Worm (Caenorhabditis elegans): ENCODE measurements around the gene srh-277.

The srh-277 gene

ce11 chrV:16183357-16183756 is 339 bp downstream of the srh-277 start, which contains the start of gene srz-14:
Gene srz-14, plus strand, starts transcription at chrV:16183657.
- TF ChIP-seq ceh-13 (GFP tag; optimal IDR thresholded peaks at IDR 0.05) (no peak), tra-4 (tag; optimal IDR thresholded peaks at IDR 0.05) (no peak), ets-7 (tag; optimal IDR thresholded peaks at IDR 0.05) (no peak), hmbx-1 (tag; optimal IDR thresholded peaks at IDR 0.05) (no peak), ceh-36 (tag; optimal IDR thresholded peaks at IDR 0.05) (no peak), aly-1 (tag; optimal IDR thresholded peaks at IDR 0.05) (no peak), pes-1 (GFP tag; IDR thresholded peaks at IDR 0.05) (no peak), hmg-4 (GFP tag; optimal IDR thresholded peaks at IDR 0.05) (no peak), B0310.2 (tag; optimal IDR thresholded peaks at IDR 0.05) (no peak), flt-1 (GFP tag; IDR thresholded peaks at IDR 0.05) (no peak), tbx-11 (GFP tag; IDR thresholded peaks at IDR 0.05) (no peak)

DNA sequence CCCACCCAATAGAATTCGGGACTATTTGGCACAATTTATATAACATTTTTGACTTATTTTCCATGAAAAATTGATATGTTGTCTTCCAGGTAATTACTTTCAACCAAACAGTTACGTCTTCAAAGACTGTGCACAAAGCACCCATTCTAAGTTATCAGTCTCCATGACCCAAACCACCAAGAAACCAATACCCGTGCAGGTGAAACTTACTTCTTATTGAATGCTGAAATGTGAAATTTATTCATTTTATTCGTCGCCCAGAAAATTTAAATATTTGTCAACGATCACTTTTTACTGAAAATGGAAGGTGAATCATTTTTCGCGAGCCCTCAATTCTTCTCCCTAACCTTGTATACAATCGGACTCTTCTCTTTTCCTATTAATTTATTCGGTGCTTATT is 7.5 kb downstream of the srh-277 start, which contains the start of gene srh-281:
Gene srh-281 (plus strand): TSS at position 301 of the 400 bp plus-strand sequence.
- TF ChIP-seq aly-1 (tag; optimal IDR thresholded peaks at IDR 0.05) (no peak), tbx-11 (GFP tag; IDR thresholded peaks at IDR 0.05) (no peak)

ce11 chrV:16192114-16192513 is 9.1 kb downstream of the srh-277 start, which contains the start of gene srh-279:
Gene srh-279, plus strand, starts transcription at chrV:16192414.
- TF ChIP-seq hmg-4 (GFP tag; optimal IDR thresholded peaks at IDR 0.05) (no peak), tra-4 (tag; optimal IDR thresholded peaks at IDR 0.05) (no peak), sea-1 (GFP tag; conservative IDR thresholded peaks at IDR 0.05) (no peak), pes-1 (GFP tag; IDR thresholded peaks at IDR 0.05) (no peak), hmbx-1 (tag; optimal IDR thresholded peaks at IDR 0.05) (no peak), tbx-37 (GFP tag; conservative IDR thresholded peaks at IDR 0.05) (no peak), B0310.2 (tag; optimal IDR thresholded peaks at IDR 0.05) (no peak)

DNA sequence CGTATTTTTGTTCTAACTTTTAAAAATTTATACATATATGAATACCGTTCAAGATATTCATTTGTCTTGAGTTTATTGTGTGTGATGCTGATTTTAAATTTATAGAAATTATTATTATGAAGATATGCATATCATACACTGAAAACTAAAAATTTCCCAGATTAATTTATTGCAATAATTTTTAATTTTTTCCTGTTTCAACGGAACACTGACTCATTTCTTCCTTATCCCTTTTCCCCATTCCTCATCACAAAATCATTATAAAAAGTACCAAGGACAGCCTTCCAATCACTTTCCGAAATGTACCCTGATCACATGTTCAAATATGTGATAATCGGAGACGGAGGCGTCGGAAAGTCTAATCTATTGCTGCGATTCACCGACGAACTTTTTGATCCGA is 11.6 kb downstream of the srh-277 start, which contains the start of gene rabr-4:
Gene rabr-4 (plus strand): TSS at position 301 of the 400 bp plus-strand sequence.
- TF ChIP-seq B0310.2 (tag; optimal IDR thresholded peaks at IDR 0.05) = no peak
- TF ChIP-seq tra-4 (tag; optimal IDR thresholded peaks at IDR 0.05) = no peak
- no peak for TF ChIP-seq hmbx-1 (tag; optimal IDR thresholded peaks at IDR 0.05)
- TF ChIP-seq ets-7 (tag; optimal IDR thresholded peaks at IDR 0.05) = no peak
- no peak for TF ChIP-seq flt-1 (GFP tag; IDR thresholded peaks at IDR 0.05)

- TF ChIP-seq ets-7 (tag; optimal IDR thresholded peaks at IDR 0.05) (no peak), B0310.2 (tag; optimal IDR thresholded peaks at IDR 0.05) (no peak), F13C5.2 (tag; optimal IDR thresholded peaks at IDR 0.05) (no peak), ceh-13 (GFP tag; optimal IDR thresholded peaks at IDR 0.05) (no peak), aly-1 (tag; optimal IDR thresholded peaks at IDR 0.05) (no peak), hmbx-1 (tag; optimal IDR thresholded peaks at IDR 0.05) (no peak), hnd-1 (tag; optimal IDR thresholded peaks at IDR 0.05) (no peak), ceh-36 (tag; optimal IDR thresholded peaks at IDR 0.05) (no peak), flt-1 (GFP tag; IDR thresholded peaks at IDR 0.05) (no peak)
Observed at ce11 chrV:16195379-16195778, 12.4 kb downstream of the srh-277 start, which contains the start of gene rabr-3. Gene rabr-3, plus strand, starts transcription at chrV:16195679.

ce11 chrV:16198016-16198415 is 15.0 kb downstream of the srh-277 start, which contains the start of gene F11A5.5:
Gene F11A5.5, plus strand, starts transcription at chrV:16198316.
- no peak for TF ChIP-seq hmbx-1 (tag; optimal IDR thresholded peaks at IDR 0.05)
- no peak for TF ChIP-seq pes-1 (GFP tag; IDR thresholded peaks at IDR 0.05)
- TF ChIP-seq hmg-4 (GFP tag; optimal IDR thresholded peaks at IDR 0.05) = no peak
- no peak for TF ChIP-seq hnd-1 (tag; optimal IDR thresholded peaks at IDR 0.05)
- no peak for TF ChIP-seq flt-1 (GFP tag; IDR thresholded peaks at IDR 0.05)
- no peak for TF ChIP-seq ceh-36 (tag; optimal IDR thresholded peaks at IDR 0.05)
- TF ChIP-seq sea-1 (GFP tag; conservative IDR thresholded peaks at IDR 0.05) = no peak
- no peak for TF ChIP-seq ama-1 (optimal IDR thresholded peaks at IDR 0.05)
- TF ChIP-seq tbx-11 (GFP tag; IDR thresholded peaks at IDR 0.05) = no peak
- no peak for TF ChIP-seq tbx-37 (GFP tag; conservative IDR thresholded peaks at IDR 0.05)
- no peak for TF ChIP-seq ceh-13 (GFP tag; optimal IDR thresholded peaks at IDR 0.05)
- no peak for TF ChIP-seq F13C5.2 (tag; optimal IDR thresholded peaks at IDR 0.05)
- TF ChIP-seq scrt-1 (GFP tag; IDR thresholded peaks at IDR 0.05) = no peak
- no peak for TF ChIP-seq ets-7 (tag; optimal IDR thresholded peaks at IDR 0.05)
- no peak for TF ChIP-seq aly-1 (tag; optimal IDR thresholded peaks at IDR 0.05)
- no peak for TF ChIP-seq B0310.2 (tag; optimal IDR thresholded peaks at IDR 0.05)
- TF ChIP-seq tra-4 (tag; optimal IDR thresholded peaks at IDR 0.05) = no peak

DNA sequence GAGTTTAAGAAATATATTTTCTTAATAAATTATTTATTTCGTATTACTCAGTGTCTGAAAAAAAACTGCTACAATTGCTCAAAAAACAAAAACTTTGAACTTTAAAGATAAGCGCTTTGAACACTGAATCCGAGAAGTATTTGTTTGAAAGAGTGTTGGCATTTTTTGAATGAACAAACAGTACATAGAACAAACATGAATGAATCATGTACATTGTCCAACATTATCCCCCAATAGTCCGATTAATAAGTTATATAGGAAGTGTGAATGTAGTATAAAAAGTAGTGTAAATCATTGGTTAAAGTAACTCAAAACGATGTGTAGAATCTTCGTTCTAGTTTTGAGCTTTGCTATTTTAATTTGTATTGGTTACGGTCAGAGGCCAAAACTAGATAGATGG is 18.7 kb downstream of the srh-277 start, which contains the start of gene F11A5.17:
Gene F11A5.17 (plus strand): TSS at position 301 of the 400 bp plus-strand sequence.
- TF ChIP-seq B0310.2 (tag; optimal IDR thresholded peaks at IDR 0.05) (no peak), flt-1 (GFP tag; IDR thresholded peaks at IDR 0.05) (no peak), hmbx-1 (tag; optimal IDR thresholded peaks at IDR 0.05) (no peak)

- TF ChIP-seq B0310.2 (tag; optimal IDR thresholded peaks at IDR 0.05) (no peak), ceh-13 (GFP tag; optimal IDR thresholded peaks at IDR 0.05) (no peak), scrt-1 (GFP tag; IDR thresholded peaks at IDR 0.05) (no peak), tra-4 (tag; optimal IDR thresholded peaks at IDR 0.05) (no peak), aly-1 (tag; optimal IDR thresholded peaks at IDR 0.05) (no peak)
Observed at ce11 chrV:16202618-16203017, 19.6 kb downstream of the srh-277 start, which contains the start of gene F11A5.18. Gene F11A5.18, plus strand, starts transcription at chrV:16202918.

DNA sequence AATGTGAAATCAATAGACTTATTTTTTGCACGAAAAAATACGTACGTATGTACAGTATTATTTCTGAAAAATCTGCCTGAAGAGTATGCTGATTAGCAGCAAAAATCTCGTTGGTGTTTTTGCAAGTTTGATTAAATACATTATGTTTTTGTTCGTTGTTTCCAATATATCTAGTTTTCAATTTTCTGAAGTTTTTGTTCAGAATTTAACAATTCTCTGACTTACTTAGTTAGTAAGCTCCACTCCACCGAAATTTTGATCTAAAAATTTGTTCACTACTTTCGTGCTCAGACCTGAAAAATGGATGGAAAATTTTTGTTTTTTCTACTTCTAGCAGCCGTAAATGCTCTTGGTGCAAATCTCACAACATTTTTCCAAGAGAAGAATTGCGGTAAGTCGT is 21.9 kb downstream of the srh-277 start, which contains the start of gene irld-26:
Gene irld-26 (plus strand): TSS at position 301 of the 400 bp plus-strand sequence.
- TF ChIP-seq sea-1 (GFP tag; conservative IDR thresholded peaks at IDR 0.05) = no peak
- no peak for TF ChIP-seq hnd-1 (tag; optimal IDR thresholded peaks at IDR 0.05)
- no peak for TF ChIP-seq F13C5.2 (tag; optimal IDR thresholded peaks at IDR 0.05)
- TF ChIP-seq ama-1 (optimal IDR thresholded peaks at IDR 0.05) = no peak
- TF ChIP-seq aly-1 (tag; optimal IDR thresholded peaks at IDR 0.05) = no peak
- no peak for TF ChIP-seq scrt-1 (GFP tag; IDR thresholded peaks at IDR 0.05)
- no peak for TF ChIP-seq hmbx-1 (tag; optimal IDR thresholded peaks at IDR 0.05)
- TF ChIP-seq hmg-4 (GFP tag; optimal IDR thresholded peaks at IDR 0.05) = no peak
- TF ChIP-seq tbx-11 (GFP tag; IDR thresholded peaks at IDR 0.05) = no peak
- TF ChIP-seq tra-4 (tag; optimal IDR thresholded peaks at IDR 0.05) = no peak
- TF ChIP-seq B0310.2 (tag; optimal IDR thresholded peaks at IDR 0.05) = no peak
- no peak for TF ChIP-seq ets-7 (tag; optimal IDR thresholded peaks at IDR 0.05)
- no peak for TF ChIP-seq tbx-37 (GFP tag; conservative IDR thresholded peaks at IDR 0.05)
- TF ChIP-seq ceh-13 (GFP tag; optimal IDR thresholded peaks at IDR 0.05) = no peak
- no peak for TF ChIP-seq flt-1 (GFP tag; IDR thresholded peaks at IDR 0.05)
- TF ChIP-seq pes-1 (GFP tag; IDR thresholded peaks at IDR 0.05) = no peak
- TF ChIP-seq ceh-36 (tag; optimal IDR thresholded peaks at IDR 0.05) = no peak

All from whole organism, early embryonic.